Fruit fly (Drosophila melanogaster): ENCODE results near the gene Gr97a.

DNA sequence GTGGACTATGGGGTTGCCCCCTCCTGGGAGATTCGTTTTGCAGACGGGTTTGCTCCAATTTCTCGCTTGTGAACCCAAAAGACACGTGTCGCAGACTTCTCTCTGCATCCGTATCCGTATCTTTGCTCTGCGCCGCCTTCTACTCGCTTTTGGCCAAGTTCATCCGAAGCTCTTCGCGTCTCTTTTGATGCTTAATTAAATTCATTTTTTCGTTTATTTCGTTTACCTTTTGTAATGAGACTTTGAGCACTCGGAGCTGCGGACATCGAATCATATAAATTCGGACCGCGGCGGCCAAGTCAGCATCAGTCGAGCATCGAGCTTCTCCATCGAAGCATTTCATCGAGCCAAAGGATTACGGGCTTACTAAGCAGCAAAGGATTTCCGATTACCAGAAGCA lies 28.2 kb upstream of the Gr97a start, which contains the start of gene TwdlC:
- no peak for TF ChIP-seq CG33017 (tag; optimal IDR thresholded peaks at IDR 0.05)
- no peak for TF ChIP-seq Crg-1 (GFP tag; optimal IDR thresholded peaks at IDR 0.05)
- no peak for TF ChIP-seq bab1 (GFP tag; optimal IDR thresholded peaks at IDR 0.05)
- TF ChIP-seq cnc (optimal IDR thresholded peaks at IDR 0.05): no peak
